Fruit fly (Drosophila melanogaster) whole organism, prepupa: Measurements from ENCODE around the gene CaBP1.

Experiments
- CG10631 ChIP-seq: fragments of 200-800 bp; sonication (Bioruptor generic); optimal IDR thresholded peaks from 2 replicates; lab custom pipeline; 2016; ENCODE audit warnings: missing biosample characterization, missing genetic modification characterization
- CG10669 ChIP-seq: fragments of 200-800 bp; sonication (Bioruptor generic); optimal IDR thresholded peaks from 3 replicates; lab custom pipeline; 2018; ENCODE audit warnings: missing biosample characterization, mild to moderate bottlenecking, missing genetic modification characterization, moderate library complexity
- CG11294 ChIP-seq: fragments of 200-800 bp; sonication (Bioruptor generic); IDR thresholded peaks from 2 replicates; pipeline ENCODE4 v1.3.6; 2022; ENCODE audit warnings: missing biosample characterization, missing genetic modification characterization
- CG11762 ChIP-seq: fragments of 200-800 bp; sonication (Bioruptor generic); optimal IDR thresholded peaks from 3 replicates; lab custom pipeline; 2016; ENCODE audit warnings: missing biosample characterization, missing genetic modification characterization; ENCODE audit not compliant: insufficient read depth
- CG11902 ChIP-seq: fragments of 200-800 bp; sonication (Bioruptor generic); optimal IDR thresholded peaks from 3 replicates; lab custom pipeline; 2016; ENCODE audit warnings: missing biosample characterization, missing genetic modification characterization
- CG15336 ChIP-seq: fragments of 200-800 bp; sonication (Bioruptor generic); IDR thresholded peaks from 2 replicates; pipeline ENCODE4 v1.3.6; 2022; ENCODE audit warnings: missing biosample characterization, missing genetic modification characterization
- CG16779 ChIP-seq: fragments of 200-800 bp; sonication (Bioruptor generic); optimal IDR thresholded peaks from 3 replicates; lab custom pipeline; 2017; ENCODE audit warnings: missing biosample characterization, mild to moderate bottlenecking, missing genetic modification characterization
- CG3032 ChIP-seq: fragments of 200-800 bp; optimal IDR thresholded peaks from 2 replicates; lab custom pipeline; 2019; ENCODE audit warnings: missing biosample characterization, mild to moderate bottlenecking, missing genetic modification characterization, moderate library complexity
- CG32006 ChIP-seq: fragments of 200-800 bp; sonication (Bioruptor generic); optimal IDR thresholded peaks from 3 replicates; lab custom pipeline; 2017; ENCODE audit warnings: missing biosample characterization, mild to moderate bottlenecking, missing genetic modification characterization
- CG34406 ChIP-seq: fragments of 200-800 bp; sonication (Bioruptor generic); optimal IDR thresholded peaks from 3 replicates; lab custom pipeline; 2016; ENCODE audit warnings: missing biosample characterization, missing genetic modification characterization
- CG3919 ChIP-seq: fragments of 200-800 bp; sonication (Bioruptor generic); optimal IDR thresholded peaks from 3 replicates; lab custom pipeline; 2016; ENCODE audit warnings: missing biosample characterization, missing genetic modification characterization
- CG4318 ChIP-seq: fragments of 200-800 bp; sonication (Bioruptor generic); optimal IDR thresholded peaks from 3 replicates; lab custom pipeline; 2017; ENCODE audit warnings: missing biosample characterization, mild to moderate bottlenecking, missing genetic modification characterization
- CG6163 ChIP-seq: fragments of 200-800 bp; sonication (Bioruptor generic); IDR thresholded peaks from 3 replicates; pipeline ENCODE4 v1.3.6; 2022; ENCODE audit warnings: missing biosample characterization, missing genetic modification characterization
- CG6276 ChIP-seq: fragments of 200-800 bp; sonication (Bioruptor generic); optimal IDR thresholded peaks from 2 replicates; lab custom pipeline; 2017; ENCODE audit warnings: missing biosample characterization, mild to moderate bottlenecking, missing genetic modification characterization
- CG6792 ChIP-seq: fragments of 200-800 bp; sonication (Bioruptor generic); optimal IDR thresholded peaks from 3 replicates; lab custom pipeline; 2016; ENCODE audit warnings: missing biosample characterization, missing genetic modification characterization
- CG6808 ChIP-seq: fragments of 200-800 bp; sonication (Bioruptor generic); optimal IDR thresholded peaks from 3 replicates; lab custom pipeline; 2017; ENCODE audit warnings: missing biosample characterization, missing genetic modification characterization, mild to moderate bottlenecking, moderate library complexity, missing genetic modification reagents
- CG6854 ChIP-seq: fragments of 200-800 bp; sonication (Bioruptor generic); optimal IDR thresholded peaks from 2 replicates; lab custom pipeline; 2017; ENCODE audit warnings: missing biosample characterization, mild to moderate bottlenecking, missing genetic modification characterization
- CG8632 ChIP-seq: fragments of 200-800 bp; sonication (Bioruptor generic); optimal IDR thresholded peaks from 3 replicates; lab custom pipeline; 2016; ENCODE audit warnings: missing biosample characterization, missing genetic modification characterization
- CG9139 ChIP-seq: fragments of 200-800 bp; sonication (Bioruptor generic); optimal IDR thresholded peaks from 3 replicates; lab custom pipeline; 2017; ENCODE audit warnings: missing biosample characterization, mild to moderate bottlenecking, missing genetic modification characterization
- Eip75B ChIP-seq: fragments of 200-800 bp; sonication (Bioruptor generic); optimal IDR thresholded peaks from 3 replicates; lab custom pipeline; 2016; ENCODE audit warnings: missing biosample characterization, missing genetic modification characterization
- Eip78C ChIP-seq: fragments of 200-800 bp; sonication (Bioruptor generic); peaks from one replicate; lab custom pipeline; 2016; ENCODE audit warnings: missing biosample characterization, missing genetic modification characterization
- Eip93F ChIP-seq: fragments of 200-800 bp; sonication (Bioruptor generic); optimal IDR thresholded peaks from 2 replicates; lab custom pipeline; 2016; ENCODE audit warnings: missing biosample characterization, mild to moderate bottlenecking, missing genetic modification characterization
- Ets21C ChIP-seq: fragments of 200-800 bp; sonication (Bioruptor generic); optimal IDR thresholded peaks from 3 replicates; lab custom pipeline; 2016; ENCODE audit warnings: missing biosample characterization, missing genetic modification characterization
- Ets96B ChIP-seq: fragments of 200-800 bp; optimal IDR thresholded peaks from 2 replicates; lab custom pipeline; 2019; ENCODE audit warnings: missing biosample characterization, mild to moderate bottlenecking, missing genetic modification characterization, moderate library complexity
- Gug ChIP-seq: fragments of 200-800 bp; sonication (Bioruptor generic); IDR thresholded peaks from 2 replicates; pipeline ENCODE4 v1.3.6; 2022; ENCODE audit warnings: missing biosample characterization, missing genetic modification characterization
- Hr38 ChIP-seq: sonication (Bioruptor generic); optimal IDR thresholded peaks from 2 replicates; lab custom pipeline; 2016; ENCODE audit warnings: missing biosample characterization, missing genetic modification characterization
- Hr39 ChIP-seq: fragments of 200-800 bp; sonication (Bioruptor generic); optimal IDR thresholded peaks from 2 replicates; lab custom pipeline; 2016; ENCODE audit warnings: missing biosample characterization, missing genetic modification characterization
- Hr4 ChIP-seq: fragments of 200-800 bp; sonication (Bioruptor generic); optimal IDR thresholded peaks from 3 replicates; lab custom pipeline; 2016; ENCODE audit warnings: missing biosample characterization, missing genetic modification characterization
- Lpt ChIP-seq: fragments of 200-800 bp; sonication (Bioruptor generic); optimal IDR thresholded peaks from 3 replicates; lab custom pipeline; 2016; ENCODE audit warnings: missing biosample characterization, missing genetic modification characterization
- Met ChIP-seq: fragments of 200-800 bp; sonication (Bioruptor generic); optimal IDR thresholded peaks from 3 replicates; lab custom pipeline; 2016; ENCODE audit warnings: missing biosample characterization, missing genetic modification characterization
- OdsH ChIP-seq: fragments of 200-800 bp; sonication (Bioruptor generic); optimal IDR thresholded peaks from 3 replicates; lab custom pipeline; 2016; ENCODE audit warnings: missing biosample characterization, missing genetic modification characterization
- Smox ChIP-seq: fragments of 200-800 bp; sonication (Bioruptor generic); optimal IDR thresholded peaks from 3 replicates; lab custom pipeline; 2016; ENCODE audit warnings: missing biosample characterization, missing genetic modification characterization
- Sox14 ChIP-seq: fragments of 200-800 bp; sonication (Bioruptor generic); optimal IDR thresholded peaks from 3 replicates; lab custom pipeline; 2016; ENCODE audit warnings: missing biosample characterization, missing genetic modification characterization
- Sox15 ChIP-seq: fragments of 200-800 bp; sonication (Bioruptor generic); optimal IDR thresholded peaks from 3 replicates; lab custom pipeline; 2016; ENCODE audit warnings: missing biosample characterization, missing genetic modification characterization
- achi ChIP-seq: fragments of 200-800 bp; sonication (Bioruptor generic); optimal IDR thresholded peaks from 3 replicates; lab custom pipeline; 2016; ENCODE audit warnings: missing biosample characterization, missing genetic modification characterization
- acj6 ChIP-seq: fragments of 200-800 bp; sonication (Bioruptor generic); optimal IDR thresholded peaks from 3 replicates; lab custom pipeline; 2016; ENCODE audit warnings: missing biosample characterization, missing genetic modification characterization
- dac ChIP-seq: fragments of 200-800 bp; sonication (Bioruptor generic); optimal IDR thresholded peaks from 2 replicates; lab custom pipeline; 2017; ENCODE audit warnings: missing biosample characterization, mild to moderate bottlenecking, missing genetic modification characterization
- esn ChIP-seq: fragments of 200-800 bp; sonication (Bioruptor generic); optimal IDR thresholded peaks from 2 replicates; lab custom pipeline; 2016; ENCODE audit warnings: missing biosample characterization, mild to moderate bottlenecking, missing genetic modification characterization, moderate library complexity
- fd85E ChIP-seq: fragments of 200-800 bp; sonication (Bioruptor generic); optimal IDR thresholded peaks from 3 replicates; lab custom pipeline; 2016; ENCODE audit warnings: missing biosample characterization, missing genetic modification characterization
- fkh ChIP-seq: fragments of 200-800 bp; sonication (Bioruptor generic); optimal IDR thresholded peaks from 3 replicates; lab custom pipeline; 2017; ENCODE audit warnings: missing biosample characterization, mild to moderate bottlenecking, missing genetic modification characterization, moderate library complexity
- net ChIP-seq: fragments of 200-800 bp; sonication (Bioruptor generic); optimal IDR thresholded peaks from 3 replicates; lab custom pipeline; 2016; ENCODE audit warnings: missing biosample characterization, missing genetic modification characterization
- spab ChIP-seq: fragments of 200-800 bp; sonication (Bioruptor generic); optimal IDR thresholded peaks from 2 replicates; lab custom pipeline; 2017; ENCODE audit warnings: missing biosample characterization, mild to moderate bottlenecking, missing genetic modification characterization, missing genetic modification reagents
- svp ChIP-seq: fragments of 200-800 bp; sonication (Bioruptor generic); peaks from one replicate; lab custom pipeline; 2016; ENCODE audit warnings: missing biosample characterization, missing genetic modification characterization
- topi ChIP-seq: fragments of 200-800 bp; sonication (Bioruptor generic); optimal IDR thresholded peaks from 3 replicates; lab custom pipeline; 2016; ENCODE audit warnings: missing biosample characterization, missing genetic modification characterization
- vri ChIP-seq: fragments of 200-800 bp; sonication (Bioruptor generic); optimal IDR thresholded peaks from 3 replicates; lab custom pipeline; 2016; ENCODE audit warnings: missing biosample characterization, mild to moderate bottlenecking, missing genetic modification characterization

The CaBP1 gene

dm6 chr2L:16329102-16329520 is 27.4 kb downstream of the CaBP1 start, which contains the start of gene mRpL4 (continued):
- peak; percentile 56 for TF ChIP-seq CG10631 (GFP tag; lab: Kevin White, UChicago)
- TF ChIP-seq OdsH (GFP tag; lab: Kevin White, UChicago): no peak
- no peak for TF ChIP-seq Eip75B
- TF ChIP-seq topi: no peak
- no peak for TF ChIP-seq CG15336 (GFP tag; lab: Robert Waterston, UW)
- TF ChIP-seq Ets21C (GFP tag; lab: Kevin White, UChicago): peak; percentile 44
- no peak for TF ChIP-seq CG16779 (tag; lab: Kevin White, UChicago)
- TF ChIP-seq svp (GFP tag; lab: Kevin White, UChicago): no peak
- TF ChIP-seq achi (GFP tag; lab: Kevin White, UChicago): no peak
- no peak for TF ChIP-seq CG6276 (GFP tag; lab: Kevin White, UChicago)
- no peak for TF ChIP-seq Hr39
- peak; percentile 1 for TF ChIP-seq Sox15 (GFP tag; lab: Kevin White, UChicago)
- TF ChIP-seq Met (GFP tag; lab: Kevin White, UChicago): no peak
- TF ChIP-seq spab: no peak
- TF ChIP-seq CG34406 (GFP tag; lab: Kevin White, UChicago): no peak

- no peak for TF ChIP-seq CG15336 (GFP tag; lab: Robert Waterston, UW)
- TF ChIP-seq CG3032: no peak
- no peak for TF ChIP-seq CG11294 (GFP tag; lab: Robert Waterston, UW)
- no peak for TF ChIP-seq esn (GFP tag; lab: Kevin White, UChicago)
- TF ChIP-seq acj6: no peak
- no peak for TF ChIP-seq Met (GFP tag; lab: Kevin White, UChicago)
- no peak for TF ChIP-seq OdsH (GFP tag; lab: Kevin White, UChicago)
- TF ChIP-seq Ets96B (tag; lab: Kevin White, UChicago): no peak
- no peak for TF ChIP-seq CG6854
- TF ChIP-seq CG8632 (GFP tag; lab: Kevin White, UChicago): no peak
- no peak for TF ChIP-seq fd85E (GFP tag; lab: Kevin White, UChicago)
- TF ChIP-seq Hr38: no peak
- no peak for TF ChIP-seq CG32006 (GFP tag; lab: Kevin White, UChicago)
- no peak for TF ChIP-seq Eip93F (GFP tag; lab: Kevin White, UChicago)
- no peak for TF ChIP-seq svp (GFP tag; lab: Kevin White, UChicago)
- no peak for TF ChIP-seq CG6792 (GFP tag; lab: Kevin White, UChicago)
- TF ChIP-seq CG6808: no peak
- TF ChIP-seq CG10631 (GFP tag; lab: Kevin White, UChicago): no peak
- no peak for TF ChIP-seq fkh
- TF ChIP-seq topi: no peak
Measured at dm6 chr2L:16326892-16327291, 29.6 kb downstream of the CaBP1 start, which contains the start of gene CG4278. TSS of gene CG4278 (plus strand) at chr2L:16327069.

- peak; percentile 85 for TF ChIP-seq Lpt (GFP tag; lab: Kevin White, UChicago)
- TF ChIP-seq spab: peak; percentile 69
- TF ChIP-seq CG3032: peak; percentile 88
- TF ChIP-seq fd85E (GFP tag; lab: Kevin White, UChicago): peak; percentile 52
- peak; percentile 91 for TF ChIP-seq Eip93F (GFP tag; lab: Kevin White, UChicago)
- peak; percentile 93 for TF ChIP-seq net (GFP tag; lab: Kevin White, UChicago)
- peak; percentile 83 for TF ChIP-seq CG4318 (GFP tag; lab: Kevin White, UChicago)
- TF ChIP-seq Met (GFP tag; lab: Kevin White, UChicago): peak; percentile 94
- TF ChIP-seq Ets96B (tag; lab: Kevin White, UChicago): peak; percentile 93
- peak; percentile 83 for TF ChIP-seq fkh
- TF ChIP-seq Smox: peak; percentile 95
- TF ChIP-seq Gug (GFP tag; lab: Robert Waterston, UW): peak; percentile 91
- peak; percentile 82 for TF ChIP-seq CG6276 (GFP tag; lab: Kevin White, UChicago)
- peak; percentile 82 for TF ChIP-seq CG11902 (GFP tag; lab: Kevin White, UChicago)
- TF ChIP-seq CG11762: peak; percentile 63
- peak; percentile 84 for TF ChIP-seq vri (GFP tag; lab: Kevin White, UChicago)
- TF ChIP-seq achi (GFP tag; lab: Kevin White, UChicago): peak; percentile 92
- TF ChIP-seq CG34406 (GFP tag; lab: Kevin White, UChicago): peak; percentile 92
- TF ChIP-seq Sox14 (GFP tag; lab: Kevin White, UChicago): peak; percentile 94
- peak; percentile 87 for TF ChIP-seq dac
- peak; percentile 98 for TF ChIP-seq Eip78C (GFP tag; lab: Kevin White, UChicago)
- TF ChIP-seq Hr4: peak; percentile 96
- peak; percentile 85 for TF ChIP-seq CG10669 (GFP tag; lab: Kevin White, UChicago)
- TF ChIP-seq CG9139: peak; percentile 37
- peak; percentile 93 for TF ChIP-seq CG15336 (GFP tag; lab: Robert Waterston, UW)
- peak; percentile 89 for TF ChIP-seq CG3919 (GFP tag; lab: Kevin White, UChicago)
- peak; percentile 94 for TF ChIP-seq CG6163 (GFP tag; lab: Robert Waterston, UW)
- peak; percentile 89 for TF ChIP-seq Sox15 (GFP tag; lab: Kevin White, UChicago)
- peak; percentile 59 for TF ChIP-seq Hr38
- peak; percentile 94 for TF ChIP-seq svp (GFP tag; lab: Kevin White, UChicago)
- peak; percentile 88 for TF ChIP-seq CG8632 (GFP tag; lab: Kevin White, UChicago)
Measured at dm6 chr2L:16325515-16326257, 30.8 kb downstream of the CaBP1 start, which contains the start of gene cact. TSS of gene cact (minus strand) at chr2L:16326207.
